Fruit fly (Drosophila melanogaster): Measurements from ENCODE around the gene CG4025.
A peak's percentile ranks its signal among the peaks of the same experiment; 100 is the strongest.

Gene CG4025

dm6 chrX:2076412-2077357 is at the start of gene CG4025:
Gene CG4025, plus strand, starts transcription at chrX:2076966.
- TF ChIP-seq CG17801 (GFP tag; optimal IDR thresholded peaks at IDR 0.05; ENCODE audit: partially characterized antibody): no peak

dm6 chrX:2031308-2031707 is 45.5 kb upstream of the CG4025 start:
- peak; percentile 6 for TF ChIP-seq CG17801 (GFP tag; optimal IDR thresholded peaks at IDR 0.05; ENCODE audit: partially characterized antibody)

- no peak for TF ChIP-seq CG17801 (GFP tag; optimal IDR thresholded peaks at IDR 0.05; ENCODE audit: partially characterized antibody)
These were observed 44.5 kb upstream of the CG4025 start for dm6 chrX:2032160-2032801.

- peak; percentile 9 for TF ChIP-seq CG17801 (GFP tag; optimal IDR thresholded peaks at IDR 0.05; ENCODE audit: partially characterized antibody)
These were observed 43.8 kb upstream of the CG4025 start for dm6 chrX:2032821-2033436.

dm6 chrX:2036383-2036782 is 40.4 kb upstream of the CG4025 start:
- no peak for TF ChIP-seq CG17801 (GFP tag; optimal IDR thresholded peaks at IDR 0.05; ENCODE audit: partially characterized antibody)

dm6 chrX:2036800-2037488 is 39.8 kb upstream of the CG4025 start:
- no peak for TF ChIP-seq CG17801 (GFP tag; optimal IDR thresholded peaks at IDR 0.05; ENCODE audit: partially characterized antibody)

dm6 chrX:2037605-2038004 is 39.2 kb upstream of the CG4025 start:
- no peak for TF ChIP-seq CG17801 (GFP tag; optimal IDR thresholded peaks at IDR 0.05; ENCODE audit: partially characterized antibody)

dm6 chrX:2041312-2041918 is 35.4 kb upstream of the CG4025 start, which contains the start of gene CG4313:
Gene CG4313, plus strand, starts transcription at chrX:2041868.
- TF ChIP-seq CG17801 (GFP tag; optimal IDR thresholded peaks at IDR 0.05; ENCODE audit: partially characterized antibody): peak; percentile 70

dm6 chrX:2041981-2042847 is 34.6 kb upstream of the CG4025 start, which contains the start of the genes Actn and usp:
Gene Actn, minus strand, starts transcription at chrX:2042311.
Gene usp, minus strand, starts transcription at chrX:2042311.
- TF ChIP-seq CG17801 (GFP tag; optimal IDR thresholded peaks at IDR 0.05; ENCODE audit: partially characterized antibody): peak; percentile 5

- no peak for TF ChIP-seq CG17801 (GFP tag; optimal IDR thresholded peaks at IDR 0.05; ENCODE audit: partially characterized antibody)
These were observed 32.9 kb upstream of the CG4025 start, which contains the start of gene CG4325 for dm6 chrX:2043660-2044397. Gene CG4325, minus strand, starts transcription at chrX:2043818.

dm6 chrX:2048778-2049686 is 27.7 kb upstream of the CG4025 start:
- no peak for TF ChIP-seq CG17801 (GFP tag; optimal IDR thresholded peaks at IDR 0.05; ENCODE audit: partially characterized antibody)

All from ovary, adult (tissue).